Worm (Caenorhabditis elegans) whole organism, L2 larva: ENCODE data around the gene best-7.
"Not testable (repeated sequence)": the region's sequence is repeated elsewhere in the genome, so short reads cannot be mapped to it uniquely, and the experiment has no call there.

ENCODE experiments used
- C34F6.9 ChIP-seq: fragments of 150-350 bp; optimal IDR thresholded peaks from 2 replicates; lab custom pipeline; 2014; ENCODE audit warnings: missing biosample characterization, missing genetic modification characterization
- ZK546.5 ChIP-seq: sonication (generic microtip); optimal IDR thresholded peaks from 2 replicates; lab custom pipeline; 2017; ENCODE audit warnings: missing biosample characterization, missing genetic modification characterization
- alr-1 ChIP-seq: fragments of 150-350 bp; optimal IDR thresholded peaks from 2 replicates; lab custom pipeline; 2014; ENCODE audit warnings: missing biosample characterization, missing genetic modification characterization
- blmp-1 ChIP-seq: sonication (generic microtip); optimal IDR thresholded peaks from 2 replicates; lab custom pipeline; 2017; ENCODE audit warnings: missing genetic modification characterization, mild to moderate bottlenecking, missing compliant biosample characterization, antibody characterized with exemption, moderate library complexity; ENCODE audit not compliant: insufficient read depth
- crh-2 ChIP-seq: sonication (generic microtip); optimal IDR thresholded peaks from 2 replicates; lab custom pipeline; 2017; ENCODE audit warnings: missing biosample characterization, missing genetic modification characterization
- egl-27 ChIP-seq: sonication (generic microtip); optimal IDR thresholded peaks from 3 replicates; lab custom pipeline; 2017; ENCODE audit warnings: missing biosample characterization, missing genetic modification reagents, missing genetic modification characterization
- elt-3 ChIP-seq: sonication (generic microtip); optimal IDR thresholded peaks from 2 replicates; lab custom pipeline; 2017; ENCODE audit warnings: missing biosample characterization, missing genetic modification characterization
- fos-1 ChIP-seq: fragments of 150-350 bp; optimal IDR thresholded peaks from 2 replicates; lab custom pipeline; 2014; ENCODE audit warnings: missing biosample characterization, missing genetic modification characterization
- gmeb-1 ChIP-seq: fragments of 150-350 bp; optimal IDR thresholded peaks from 2 replicates; lab custom pipeline; 2014; ENCODE audit warnings: missing biosample characterization, missing genetic modification characterization
- lin-11 ChIP-seq: fragments of 150-350 bp; sonication (generic microtip); optimal IDR thresholded peaks from 2 replicates; lab custom pipeline; 2014; ENCODE audit warnings: missing biosample characterization, missing genetic modification characterization, inconsistent platforms, mixed read lengths
- lsy-2 ChIP-seq, 2 experiments: fragments of 150-350 bp in 1 of 2; sonication (generic microtip) in 1 of 2; optimal IDR thresholded peaks; 2 replicates each; lab custom pipeline; 2014 to 2017; ENCODE audit warnings: missing biosample characterization in 2 of 2, missing genetic modification characterization in 2 of 2
- mdl-1 ChIP-seq, 2 experiments: fragments of 150-350 bp in 1 of 2; sonication (generic microtip) in 1 of 2; optimal IDR thresholded peaks; 2 replicates each; lab custom pipeline; 2017; ENCODE audit warnings: missing biosample characterization in 2 of 2, missing genetic modification characterization in 2 of 2
- nhr-129 ChIP-seq: fragments of 150-350 bp; optimal IDR thresholded peaks from 2 replicates; lab custom pipeline; 2014; ENCODE audit warnings: missing biosample characterization, missing genetic modification characterization
- nhr-21 ChIP-seq: fragments of 150-350 bp; optimal IDR thresholded peaks from 2 replicates; lab custom pipeline; 2014; ENCODE audit warnings: missing biosample characterization, missing genetic modification characterization
- nhr-237 ChIP-seq: fragments of 150-350 bp; optimal IDR thresholded peaks from 2 replicates; lab custom pipeline; 2014; ENCODE audit warnings: missing biosample characterization, missing genetic modification characterization
- nhr-25 ChIP-seq: fragments of 150-350 bp; sonication (generic microtip); optimal IDR thresholded peaks from 3 replicates; lab custom pipeline; 2014; ENCODE audit warnings: missing biosample characterization, missing genetic modification characterization
- nhr-6 ChIP-seq: fragments of 150-350 bp; optimal IDR thresholded peaks from 2 replicates; lab custom pipeline; 2014; ENCODE audit warnings: missing biosample characterization, missing genetic modification characterization
- peb-1 ChIP-seq: fragments of 150-350 bp; optimal IDR thresholded peaks from 2 replicates; lab custom pipeline; 2014; ENCODE audit warnings: missing biosample characterization, missing genetic modification characterization
- sma-3 ChIP-seq: sonication (generic microtip); optimal IDR thresholded peaks from 2 replicates; lab custom pipeline; 2016; ENCODE audit warnings: missing genetic modification reagents, missing genetic modification characterization, missing compliant biosample characterization
- sma-9 ChIP-seq, 2 experiments: fragments of 150-350 bp in 1 of 2; sonication (generic microtip) in 1 of 2; optimal IDR thresholded peaks; 2 replicates each; lab custom pipeline; 2014 to 2016; ENCODE audit warnings: missing genetic modification characterization in 2 of 2, mild to moderate bottlenecking in 1 of 2, missing biosample characterization in 1 of 2, missing compliant biosample characterization in 1 of 2, missing genetic modification reagents in 1 of 2, moderate library complexity in 1 of 2
- unc-55 ChIP-seq: fragments of 150-350 bp; sonication (generic microtip); optimal IDR thresholded peaks from 3 replicates; lab custom pipeline; 2014; ENCODE audit warnings: missing biosample characterization, missing genetic modification reagents, missing genetic modification characterization
- ztf-1 ChIP-seq: fragments of 200-800 bp; sonication (Bioruptor generic); conservative IDR thresholded peaks from 2 replicates; pipeline ENCODE4 v1.3.6; 2022; ENCODE audit warnings: missing genetic modification characterization, missing compliant biosample characterization
- ztf-11 ChIP-seq: sonication (generic microtip); optimal IDR thresholded peaks from 2 replicates; lab custom pipeline; 2017; ENCODE audit warnings: missing biosample characterization, missing genetic modification characterization
- ztf-4 ChIP-seq: fragments of 150-350 bp; optimal IDR thresholded peaks from 2 replicates; lab custom pipeline; 2014; ENCODE audit warnings: missing biosample characterization, missing genetic modification characterization

best-7 gene

DNA sequence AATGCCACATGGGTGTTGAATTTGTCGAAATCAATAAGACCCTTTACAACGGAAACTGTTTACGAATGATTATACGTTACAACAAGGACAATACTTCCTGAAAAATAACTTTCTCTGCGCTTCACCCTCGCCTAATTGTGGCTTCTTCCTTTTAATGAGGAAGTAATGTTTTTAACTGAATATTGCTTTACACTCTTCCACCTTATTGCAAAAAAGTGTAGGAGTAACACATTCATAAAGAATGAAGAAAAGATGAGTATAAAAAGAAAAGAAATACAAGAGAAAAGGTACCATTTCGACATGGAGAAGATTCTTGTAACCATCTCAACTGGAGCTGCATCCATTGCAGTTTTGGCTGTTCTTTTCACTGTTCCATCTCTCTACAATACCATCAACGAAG, 33.0 kb upstream of the best-7 start, which contains the start of gene col-126:
Gene col-126 (plus strand): TSS at position 301 of the 400 bp plus-strand sequence.
- not testable (repeated sequence) for TF ChIP-seq nhr-21; blmp-1 (tag; lab: Kevin White, UChicago); elt-3 (tag; lab: Kevin White, UChicago)

DNA sequence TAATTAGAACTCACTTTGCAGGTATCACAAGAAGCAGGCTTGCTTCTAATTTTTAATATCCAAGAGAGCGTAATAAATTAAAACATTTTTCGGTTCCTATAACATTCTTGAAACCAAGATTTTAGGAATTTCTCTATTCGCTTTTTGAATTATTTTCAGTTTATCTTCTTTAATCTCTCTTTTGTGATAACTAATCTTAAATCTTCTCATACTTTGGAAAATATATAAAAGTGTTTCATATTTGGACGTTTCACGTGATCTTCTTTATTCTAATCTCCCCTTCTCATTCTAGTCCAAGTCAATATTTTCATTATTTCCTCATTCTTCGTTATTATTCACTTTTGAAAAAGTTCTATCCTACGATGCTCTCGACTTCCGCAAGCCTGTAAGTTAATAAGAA, 31.4 kb upstream of the best-7 start, which contains the start of gene F54D1.1:
Gene F54D1.1 (plus strand): TSS at position 301 of the 400 bp plus-strand sequence.
- TF ChIP-seq nhr-129 (tag; lab: Kevin White, UChicago) (no peak), blmp-1 (tag; lab: Kevin White, UChicago) (no peak), lsy-2 (tag; optimal IDR thresholded peaks at IDR 0.05; lab: Kevin White, UChicago) (no peak), gmeb-1 (tag; lab: Kevin White, UChicago) (no peak), ztf-11 (no peak), peb-1 (no peak), C34F6.9 (tag; lab: Kevin White, UChicago) (no peak)
- TF ChIP-seq, all 48 proteins: peak for 0

DNA sequence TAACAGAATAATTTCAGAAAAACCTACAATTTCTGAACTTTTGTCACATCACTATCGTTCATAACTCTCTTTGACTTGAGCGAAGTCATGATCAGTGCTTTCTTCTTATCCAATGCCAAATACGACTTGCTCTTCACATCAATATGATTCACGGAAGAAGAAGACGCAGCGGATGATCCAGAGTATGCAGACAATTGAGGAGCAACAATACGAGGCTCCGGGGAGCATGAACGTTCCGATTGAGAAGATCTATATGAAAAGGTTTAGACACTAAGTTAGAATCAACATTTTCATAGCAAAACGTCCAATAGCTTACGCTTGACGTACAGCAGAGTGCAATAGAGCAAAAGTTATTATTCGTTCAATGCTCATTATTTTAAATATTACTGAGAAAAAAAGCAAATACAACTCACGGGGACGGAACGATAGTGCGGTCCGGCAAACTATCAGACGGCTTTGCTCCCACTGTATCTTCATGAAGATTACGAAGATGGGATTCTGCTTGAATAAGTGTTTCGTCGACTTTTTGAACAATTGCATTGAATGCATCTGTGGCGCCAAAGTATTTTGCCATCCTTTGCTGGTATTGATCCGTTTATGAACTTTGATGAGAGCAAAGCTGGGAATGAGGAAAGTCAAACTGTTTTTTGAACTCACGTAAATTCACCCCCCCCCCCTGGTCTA, 30.6 kb upstream of the best-7 start, which contains the start of gene C05C12.5:
Gene C05C12.5 (minus strand): TSS at position 642 of the 684 bp plus-strand sequence.
- no peak for TF ChIP-seq ztf-4 (tag; lab: Kevin White, UChicago)
- no peak for TF ChIP-seq fos-1 (tag; lab: Kevin White, UChicago)
- no peak for TF ChIP-seq peb-1
- TF ChIP-seq nhr-129 (tag; lab: Kevin White, UChicago): no peak
- no peak for TF ChIP-seq unc-55 (GFP tag; lab: Kevin White, UChicago)
- no peak for TF ChIP-seq ztf-1
- no peak for TF ChIP-seq mdl-1 (tag; optimal IDR thresholded peaks at IDR 0.05; lab: Kevin White, UChicago)
- TF ChIP-seq lin-11 (tag; lab: Kevin White, UChicago): no peak
- no peak for TF ChIP-seq nhr-237 (tag; lab: Kevin White, UChicago)
- TF ChIP-seq, all 48 proteins: peak for 0

DNA sequence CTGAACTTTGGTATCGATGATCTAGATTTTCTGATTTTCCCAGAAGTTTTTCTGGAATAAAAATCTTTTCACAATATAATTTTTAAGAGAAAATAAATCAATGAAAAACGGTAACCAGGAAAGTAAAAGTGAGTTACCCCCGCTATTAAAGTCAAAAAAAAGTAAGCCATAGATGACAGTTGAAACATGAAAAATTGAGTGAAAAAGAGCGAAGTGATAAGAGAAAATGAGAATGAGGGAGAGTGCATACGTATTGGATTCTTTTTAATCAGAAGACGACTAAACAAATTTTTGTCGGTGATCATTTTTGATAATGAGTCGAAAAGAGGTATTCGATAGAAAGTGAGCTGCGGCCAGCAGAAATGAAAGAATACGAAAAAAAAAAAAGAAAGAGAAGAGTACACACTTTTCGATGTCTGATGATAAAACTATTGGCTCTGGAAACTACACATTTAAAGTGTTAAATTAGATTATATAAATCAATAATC, 29.4 kb upstream of the best-7 start, which contains the start of gene gtl-1:
Gene gtl-1 (minus strand): TSS at position 51 of the 488 bp plus-strand sequence.
- TF ChIP-seq fos-1 (tag; lab: Kevin White, UChicago) (peak; percentile 89), sma-3 (no peak)

DNA sequence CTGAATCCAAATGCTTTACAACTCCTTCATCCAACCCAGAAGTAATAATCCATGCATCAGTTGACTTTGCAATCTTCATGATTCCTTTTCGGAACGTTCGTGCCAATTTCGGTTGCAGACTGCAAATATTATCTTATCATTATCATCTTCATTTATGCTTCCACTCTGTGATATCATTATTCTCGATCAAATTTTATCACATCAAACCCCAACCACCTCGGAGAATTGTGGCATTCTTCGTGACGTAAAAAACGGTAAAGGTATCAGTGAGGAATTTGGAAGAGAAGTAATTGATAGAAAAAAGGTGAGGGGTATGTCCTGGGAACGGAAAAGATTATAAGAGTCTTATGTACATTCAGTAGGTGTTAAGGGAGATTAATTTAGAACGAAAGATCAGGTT, 27.4 kb upstream of the best-7 start:
- no peak for TF ChIP-seq blmp-1 (tag; lab: Kevin White, UChicago)
- TF ChIP-seq fos-1 (tag; lab: Kevin White, UChicago): peak; percentile 96
- no peak for TF ChIP-seq egl-27 (tag; lab: Kevin White, UChicago)
- peak; percentile 49 for TF ChIP-seq sma-9 (GFP tag; optimal IDR thresholded peaks at IDR 0.05; lab: Kevin White, UChicago)
- TF ChIP-seq sma-9 (tag; optimal IDR thresholded peaks at IDR 0.05; lab: Kevin White, UChicago): no peak
- no peak for TF ChIP-seq ztf-11
- no peak for TF ChIP-seq ZK546.5 (tag; lab: Kevin White, UChicago)

DNA sequence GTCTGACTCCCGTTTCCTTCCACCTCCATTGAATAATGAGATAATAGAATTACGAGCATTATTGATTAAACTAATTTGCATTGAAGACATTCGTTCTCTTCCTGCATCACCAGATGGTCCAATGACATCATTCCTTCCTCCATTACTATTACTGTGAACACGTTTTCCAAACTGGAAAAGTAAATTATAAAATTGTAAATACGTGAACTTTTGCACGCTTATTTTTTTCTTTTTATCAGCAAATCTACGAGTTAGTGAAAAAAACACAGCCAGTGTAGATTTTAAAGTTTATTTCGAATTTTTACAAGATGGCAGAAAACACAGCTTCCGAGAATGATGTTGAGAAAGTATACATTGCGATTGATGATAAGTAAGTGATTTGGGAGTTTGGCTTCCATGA, 23.6 kb upstream of the best-7 start, which contains the start of gene C05C12.1:
Gene C05C12.1 (plus strand): TSS at position 301 of the 400 bp plus-strand sequence.
- TF ChIP-seq nhr-129, fos-1, blmp-1 (tag; lab: Kevin White, UChicago): not testable (repeated sequence)

DNA sequence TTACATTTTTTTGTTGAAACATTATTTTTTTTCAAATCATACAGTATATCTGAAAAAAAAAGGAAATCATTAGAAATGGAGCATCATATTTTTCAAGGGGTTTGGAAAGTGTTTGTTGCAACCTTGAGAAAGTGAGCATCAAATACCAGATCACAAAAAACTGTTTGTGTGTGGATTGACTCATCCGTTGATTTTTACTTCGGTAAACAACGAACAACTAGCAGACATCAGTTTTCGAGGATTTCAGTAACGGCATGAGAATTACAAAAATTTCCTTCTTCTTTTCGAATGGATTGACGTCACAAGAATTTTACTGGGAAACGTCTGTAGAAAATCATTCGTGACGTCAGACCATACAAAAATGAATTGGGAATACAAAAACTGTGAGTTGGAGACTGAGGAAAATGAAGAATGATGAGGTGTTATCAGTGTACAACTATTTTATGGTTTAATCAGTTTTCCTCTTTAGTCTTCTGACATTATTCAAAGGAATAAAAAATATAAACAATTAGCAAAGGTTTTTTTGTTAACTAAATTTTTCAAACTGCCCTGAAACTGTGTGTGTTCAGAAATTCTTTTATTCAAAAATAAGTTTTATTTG, 18.0 kb upstream of the best-7 start, which contains the start of gene C05C12.4:
Gene C05C12.4 (minus strand): TSS at position 51 of the 601 bp plus-strand sequence.
- no peak for TF ChIP-seq nhr-25 (tag; lab: Kevin White, UChicago)
- TF ChIP-seq fos-1 (tag; lab: Kevin White, UChicago): peak; percentile 76
- no peak for TF ChIP-seq alr-1 (tag; lab: Kevin White, UChicago)
- TF ChIP-seq nhr-6: no peak
- no peak for TF ChIP-seq crh-2
- no peak for TF ChIP-seq nhr-129 (tag; lab: Kevin White, UChicago)
